Fruit fly (Drosophila melanogaster): Measurements from ENCODE around the gene CG15208.
A peak's percentile ranks its signal among the peaks of the same experiment; 100 is the strongest.

Gene CG15208

dm6 chrX:10857376-10857775, 42.4 kb upstream of the CG15208 start, which contains the start of the genes sofe and CG2186 (continued):
- peak; percentile 47 for TF ChIP-seq Hr39 (GFP tag; optimal IDR thresholded peaks at IDR 0.05)
- TF ChIP-seq Eip93F (GFP tag; optimal IDR thresholded peaks at IDR 0.05): no peak
- no peak for TF ChIP-seq CG16779 (tag; optimal IDR thresholded peaks at IDR 0.05)
- no peak for TF ChIP-seq Sox15 (GFP tag; optimal IDR thresholded peaks at IDR 0.05)
- TF ChIP-seq CG8119 (GFP tag; IDR thresholded peaks at IDR 0.05): no peak
- no peak for TF ChIP-seq CG6808 (GFP tag; optimal IDR thresholded peaks at IDR 0.05)
- no peak for TF ChIP-seq salr (GFP tag; optimal IDR thresholded peaks at IDR 0.05)
- TF ChIP-seq dac (GFP tag; optimal IDR thresholded peaks at IDR 0.05): no peak
- TF ChIP-seq CG6792 (GFP tag; optimal IDR thresholded peaks at IDR 0.05): no peak
- TF ChIP-seq pdm3 (GFP tag; optimal IDR thresholded peaks at IDR 0.05): no peak
- TF ChIP-seq CG32006 (GFP tag; optimal IDR thresholded peaks at IDR 0.05): no peak
- 0 out of 3 replicates have a peak, but pooled peaks have one; percentile 15 for TF ChIP-seq CG6163 (GFP tag; IDR thresholded peaks at IDR 0.05)
- peak; percentile 43 for TF ChIP-seq Smox (GFP tag; optimal IDR thresholded peaks at IDR 0.05)
- TF ChIP-seq CG15336 (GFP tag; IDR thresholded peaks at IDR 0.05): no peak
- peak; percentile 15 for TF ChIP-seq Ets96B (tag; optimal IDR thresholded peaks at IDR 0.05)
- TF ChIP-seq CG6276 (GFP tag; optimal IDR thresholded peaks at IDR 0.05): no peak
- peak; percentile 33 for TF ChIP-seq topi (GFP tag; optimal IDR thresholded peaks at IDR 0.05)
- TF ChIP-seq Sox102F (GFP tag; optimal IDR thresholded peaks at IDR 0.05): no peak
- peak; percentile 43 for TF ChIP-seq esn (GFP tag; optimal IDR thresholded peaks at IDR 0.05)
- no peak for TF ChIP-seq dsx (GFP tag; optimal IDR thresholded peaks at IDR 0.05; ENCODE audit: poor library complexity, severe bottlenecking)
- TF ChIP-seq CG11762 (GFP tag; optimal IDR thresholded peaks at IDR 0.05; ENCODE audit: insufficient read depth): no peak

DNA sequence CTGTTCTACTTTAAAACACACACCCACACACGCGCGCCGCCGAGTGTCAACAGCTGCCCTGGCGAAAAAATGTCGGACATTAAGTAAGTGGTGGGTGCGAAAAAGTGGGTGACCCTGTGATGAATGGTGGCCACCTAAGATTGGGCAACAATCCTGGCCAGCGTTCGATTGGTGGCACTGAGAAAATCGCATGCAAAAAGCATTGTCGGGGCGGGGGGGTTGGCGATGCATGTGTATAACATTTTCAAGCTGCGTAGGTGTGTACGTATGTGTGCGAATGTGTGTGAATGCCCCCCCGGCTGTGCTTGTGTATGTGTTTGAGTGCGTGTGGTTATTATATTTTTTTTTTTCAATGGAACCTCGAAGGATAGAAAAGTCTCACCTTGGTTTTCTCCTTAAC, 41.9 kb upstream of the CG15208 start:
- no peak for TF ChIP-seq Blimp-1 (GFP tag; optimal IDR thresholded peaks at IDR 0.05)
- TF ChIP-seq CG7368 (GFP tag; optimal IDR thresholded peaks at IDR 0.05): no peak
- TF ChIP-seq fd59A (GFP tag; optimal IDR thresholded peaks at IDR 0.05): no peak
- TF ChIP-seq CG3919 (GFP tag; optimal IDR thresholded peaks at IDR 0.05): no peak
- TF ChIP-seq ss (GFP tag; optimal IDR thresholded peaks at IDR 0.05): no peak
- TF ChIP-seq Gug (GFP tag; IDR thresholded peaks at IDR 0.05): no peak
- TF ChIP-seq dsx (GFP tag; optimal IDR thresholded peaks at IDR 0.05; ENCODE audit: poor library complexity, severe bottlenecking): no peak
- no peak for TF ChIP-seq CG8119 (GFP tag; IDR thresholded peaks at IDR 0.05)
- no peak for TF ChIP-seq CG31627 (GFP tag; optimal IDR thresholded peaks at IDR 0.05)
- no peak for TF ChIP-seq OdsH (GFP tag; optimal IDR thresholded peaks at IDR 0.05)
- no peak for TF ChIP-seq CG10631 (GFP tag; optimal IDR thresholded peaks at IDR 0.05)
- TF ChIP-seq Ets96B (tag; optimal IDR thresholded peaks at IDR 0.05): no peak
- TF ChIP-seq Eip78C (GFP tag): no peak
- TF ChIP-seq svp (GFP tag): no peak
- TF ChIP-seq esn (GFP tag; optimal IDR thresholded peaks at IDR 0.05): no peak

dm6 chrX:10865580-10866331, 34.0 kb upstream of the CG15208 start:
- TF ChIP-seq CG8119 (GFP tag; IDR thresholded peaks at IDR 0.05) (no peak), CG6854 (GFP tag; optimal IDR thresholded peaks at IDR 0.05) (no peak), Hr39 (GFP tag; optimal IDR thresholded peaks at IDR 0.05) (no peak), Eip78C (GFP tag) (no peak), net (GFP tag; optimal IDR thresholded peaks at IDR 0.05) (no peak), CG10631 (GFP tag; optimal IDR thresholded peaks at IDR 0.05) (no peak), Gug (GFP tag; IDR thresholded peaks at IDR 0.05) (no peak), Lpt (GFP tag; optimal IDR thresholded peaks at IDR 0.05) (no peak), fkh (GFP tag; optimal IDR thresholded peaks at IDR 0.05) (no peak), topi (GFP tag; optimal IDR thresholded peaks at IDR 0.05) (no peak), svp (GFP tag) (no peak), Eip93F (GFP tag; optimal IDR thresholded peaks at IDR 0.05) (no peak), Smox (GFP tag; optimal IDR thresholded peaks at IDR 0.05) (no peak)

All from whole organism, prepupa.